Worm (Caenorhabditis elegans) whole organism, L3 larva: ENCODE data around the gene hira-1.

Source experiments
- ama-1 ChIP-seq: fragments of 150-350 bp; optimal IDR thresholded peaks from 2 replicates; lab custom pipeline; 2018
- ceh-16 ChIP-seq: sonication (generic microtip); optimal IDR thresholded peaks from 2 replicates; lab custom pipeline; 2017; ENCODE audit warnings: missing biosample characterization, missing genetic modification characterization
- ceh-28 ChIP-seq: fragments of 150-350 bp; optimal IDR thresholded peaks from 2 replicates; lab custom pipeline; 2014; ENCODE audit warnings: missing biosample characterization, missing genetic modification reagents, missing genetic modification characterization
- ceh-82 ChIP-seq: fragments of 150-350 bp; optimal IDR thresholded peaks from 2 replicates; lab custom pipeline; 2014; ENCODE audit warnings: missing biosample characterization, missing genetic modification characterization
- fkh-10 ChIP-seq: sonication (generic microtip); optimal IDR thresholded peaks from 2 replicates; lab custom pipeline; 2017; ENCODE audit warnings: missing biosample characterization, missing genetic modification reagents, missing genetic modification characterization
- hmg-11 ChIP-seq: sonication (generic microtip); optimal IDR thresholded peaks from 2 replicates; lab custom pipeline; 2016; ENCODE audit warnings: missing genetic modification characterization, missing compliant biosample characterization
- jun-1 ChIP-seq: fragments of 150-350 bp; optimal IDR thresholded peaks from 2 replicates; lab custom pipeline; 2014; ENCODE audit warnings: missing biosample characterization, missing genetic modification reagents, missing genetic modification characterization
- nhr-77 ChIP-seq: fragments of 150-350 bp; optimal IDR thresholded peaks from 2 replicates; lab custom pipeline; 2014; ENCODE audit warnings: missing biosample characterization, missing genetic modification characterization
- pha-4 ChIP-seq: fragments of 150-350 bp; optimal IDR thresholded peaks from 2 replicates; lab custom pipeline; 2014; ENCODE audit warnings: missing biosample characterization, missing genetic modification reagents, missing genetic modification characterization
- unc-62 ChIP-seq: fragments of 150-350 bp; sonication (generic microtip); optimal IDR thresholded peaks from 4 replicates; lab custom pipeline; 2014; ENCODE audit warnings: missing biosample characterization, missing genetic modification reagents, missing genetic modification characterization
- ztf-4 ChIP-seq: fragments of 150-350 bp; optimal IDR thresholded peaks from 2 replicates; lab custom pipeline; 2014; ENCODE audit warnings: missing biosample characterization, missing genetic modification characterization

DNA sequence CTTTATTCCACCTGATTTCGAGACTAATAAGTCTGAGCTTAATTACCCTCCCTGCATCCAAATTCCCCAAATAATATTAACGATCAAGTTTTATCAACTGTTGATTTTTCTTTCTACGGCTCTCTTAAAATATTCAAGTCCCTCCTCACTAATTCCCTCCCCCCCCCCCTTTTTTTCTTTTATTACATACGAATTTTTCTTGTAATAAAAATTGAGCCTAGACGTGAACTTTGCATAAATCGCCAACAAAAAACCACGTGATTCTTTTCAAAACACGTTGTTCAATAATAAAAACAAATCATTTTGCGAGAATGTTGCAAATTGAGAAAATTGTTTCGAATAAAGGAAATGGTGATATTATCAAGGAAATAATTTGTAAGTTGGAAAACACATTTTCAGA, 2.5 kb upstream of the hira-1 start, which contains the start of gene K10D2.8:
- no peak for TF ChIP-seq pha-4
- TF ChIP-seq ama-1 (lab: Kevin White, UChicago): no peak
- no peak for TF ChIP-seq fkh-10 (GFP tag; lab: Kevin White, UChicago)
- no peak for TF ChIP-seq jun-1
- TF ChIP-seq nhr-77: no peak
- TF ChIP-seq ceh-28 (tag; lab: Kevin White, UChicago): no peak
- no peak for TF ChIP-seq unc-62 (GFP tag; lab: Kevin White, UChicago)
- TF ChIP-seq ceh-82 (tag; lab: Kevin White, UChicago): no peak
- TF ChIP-seq hmg-11 (tag; lab: Kevin White, UChicago): no peak
- TF ChIP-seq ceh-16 (tag; lab: Kevin White, UChicago): no peak
- no peak for TF ChIP-seq ztf-4 (tag; lab: Kevin White, UChicago)
